Worm (Caenorhabditis elegans) whole organism, mixed stage, embryonic: ENCODE results near the gene cfp-1.
A peak's percentile ranks its signal among the peaks of the same experiment; 100 is the strongest.

Experiments
- elt-3 ChIP-seq: fragments of 150-350 bp; optimal IDR thresholded peaks from 2 replicates; lab custom pipeline; 2014; ENCODE audit warnings: missing biosample characterization, missing genetic modification characterization
- lin-13 ChIP-seq: fragments of 150-350 bp; optimal IDR thresholded peaks from 2 replicates; lab custom pipeline; 2014; ENCODE audit warnings: missing biosample characterization, missing genetic modification characterization
- mep-1 ChIP-seq: fragments of 150-350 bp; optimal IDR thresholded peaks from 2 replicates; lab custom pipeline; 2017; ENCODE audit warnings: missing biosample characterization, missing genetic modification reagents, missing genetic modification characterization, inconsistent platforms
- nhr-237 ChIP-seq: fragments of 150-350 bp; optimal IDR thresholded peaks from 2 replicates; lab custom pipeline; 2014; ENCODE audit warnings: missing biosample characterization, missing genetic modification characterization
- pha-4 ChIP-seq: fragments of 150-350 bp; optimal IDR thresholded peaks from 2 replicates; lab custom pipeline; 2018; ENCODE audit warnings: missing biosample characterization, missing genetic modification reagents, missing genetic modification characterization
- ztf-11 ChIP-seq: fragments of 150-350 bp; optimal IDR thresholded peaks from 2 replicates; lab custom pipeline; 2014; ENCODE audit warnings: missing biosample characterization, missing genetic modification characterization

- TF ChIP-seq mep-1 (tag; lab: Kevin White, UChicago) (no peak), ztf-11 (no peak), elt-3 (tag; lab: Kevin White, UChicago) (no peak), lin-13 (tag; lab: Kevin White, UChicago) (no peak), pha-4 (tag; lab: Kevin White, UChicago) (peak; percentile 47), nhr-237 (tag; lab: Kevin White, UChicago) (no peak)
Observed at ce11 chrIV:14119327-14119726, 42.1 kb downstream of the cfp-1 start.
